Fruit fly (Drosophila melanogaster) whole organism, embryonic: ENCODE measurements around the gene Ir7g.

Experiments used
- Ada2b ChIP-seq: fragments of 200-800 bp; sonication (Bioruptor generic); IDR thresholded peaks from 2 replicates; pipeline ENCODE4 v1.3.6; 2022; ENCODE audit warnings: missing biosample characterization, missing genetic modification characterization
- B-H1 ChIP-seq: fragments of 200-800 bp; sonication (Bioruptor generic); IDR thresholded peaks from 3 replicates; pipeline ENCODE4 v1.3.6; 2022; ENCODE audit warnings: missing biosample characterization, missing genetic modification characterization
- CG10147 ChIP-seq: fragments of 200-800 bp; sonication (Bioruptor generic); optimal IDR thresholded peaks from 2 replicates; lab custom pipeline; 2019; ENCODE audit warnings: missing biosample characterization, mild to moderate bottlenecking, missing genetic modification characterization, moderate library complexity
- CG14667 ChIP-seq: fragments of 200-800 bp; sonication (Bioruptor generic); IDR thresholded peaks from 2 replicates; pipeline ENCODE4 v1.3.6; 2022; ENCODE audit warnings: missing biosample characterization, missing genetic modification characterization
- CG15601 ChIP-seq: fragments of 200-800 bp; sonication (Bioruptor generic); optimal IDR thresholded peaks from 3 replicates; lab custom pipeline; 2019; ENCODE audit warnings: missing biosample characterization, mild to moderate bottlenecking, missing genetic modification characterization, moderate library complexity
- CG1602 ChIP-seq: fragments of 200-800 bp; sonication (Bioruptor generic); optimal IDR thresholded peaks from 3 replicates; lab custom pipeline; 2016; ENCODE audit warnings: missing biosample characterization, missing genetic modification characterization
- CG17912 ChIP-seq: fragments of 200-800 bp; sonication (Bioruptor generic); optimal IDR thresholded peaks from 2 replicates; lab custom pipeline; 2018; ENCODE audit warnings: missing biosample characterization, mild to moderate bottlenecking, missing genetic modification characterization
- CG18262 ChIP-seq: fragments of 200-800 bp; optimal IDR thresholded peaks from 3 replicates; lab custom pipeline; 2019; ENCODE audit warnings: missing biosample characterization, mild to moderate bottlenecking, missing genetic modification characterization, moderate library complexity
- CG1832 ChIP-seq: fragments of 200-800 bp; sonication (Bioruptor generic); optimal IDR thresholded peaks from 2 replicates; lab custom pipeline; 2017; ENCODE audit warnings: missing biosample characterization, mild to moderate bottlenecking, missing genetic modification characterization, inconsistent platforms
- CG2712 ChIP-seq: fragments of 200-800 bp; optimal IDR thresholded peaks from 3 replicates; lab custom pipeline; 2019; ENCODE audit warnings: missing biosample characterization, mild to moderate bottlenecking, missing genetic modification characterization, moderate library complexity
- CG31365 ChIP-seq: fragments of 200-800 bp; sonication (Bioruptor generic); optimal IDR thresholded peaks from 2 replicates; lab custom pipeline; 2018; ENCODE audit warnings: missing biosample characterization, mild to moderate bottlenecking, missing genetic modification characterization
- CG34376 ChIP-seq: fragments of 200-800 bp; sonication (Bioruptor generic); optimal IDR thresholded peaks from 2 replicates; lab custom pipeline; 2018; ENCODE audit warnings: missing biosample characterization, mild to moderate bottlenecking, missing genetic modification characterization
- CG3847 ChIP-seq: fragments of 200-800 bp; sonication (Bioruptor generic); IDR thresholded peaks from 2 replicates; pipeline ENCODE4 v1.3.6; 2022; ENCODE audit warnings: missing biosample characterization, missing genetic modification characterization
- CG4360 ChIP-seq: fragments of 200-800 bp; sonication (Bioruptor generic); IDR thresholded peaks from 2 replicates; pipeline ENCODE4 v1.3.6; 2022; ENCODE audit warnings: missing biosample characterization, missing genetic modification characterization
- CG4404 ChIP-seq: fragments of 200-800 bp; sonication (Bioruptor generic); IDR thresholded peaks from 2 replicates; pipeline ENCODE4 v1.3.6; 2022; ENCODE audit warnings: missing biosample characterization, missing genetic modification characterization
- CG4424 ChIP-seq: fragments of 200-800 bp; sonication (Bioruptor generic); optimal IDR thresholded peaks from 3 replicates; lab custom pipeline; 2016; ENCODE audit warnings: missing biosample characterization, missing genetic modification characterization
- CG5953 ChIP-seq: fragments of 200-800 bp; sonication (Bioruptor generic); IDR thresholded peaks from 2 replicates; pipeline ENCODE4 v1.3.6; 2022; ENCODE audit warnings: missing biosample characterization, missing genetic modification characterization
- CG8944 ChIP-seq: fragments of 200-800 bp; sonication (Bioruptor generic); optimal IDR thresholded peaks from 3 replicates; lab custom pipeline; 2016; ENCODE audit warnings: missing biosample characterization, missing genetic modification characterization
- CG9609 ChIP-seq: fragments of 200-800 bp; sonication (Bioruptor generic); optimal IDR thresholded peaks from 3 replicates; lab custom pipeline; 2016; ENCODE audit warnings: missing biosample characterization, missing genetic modification characterization
- CG9932 ChIP-seq: fragments of 200-800 bp; sonication (Bioruptor generic); IDR thresholded peaks from 2 replicates; pipeline ENCODE4 v1.3.6; 2022; ENCODE audit warnings: missing biosample characterization, missing genetic modification characterization
- D ChIP-seq, 2 experiments: fragments of 200-800 bp in 1 of 2; fragments of >200 bp in 1 of 2; sonication (Bioruptor generic) in 1 of 2; optimal IDR thresholded peaks; 2 replicates in 1 of 2; 3 replicates in 1 of 2; lab custom pipeline; 2017; ENCODE audit warnings: mild to moderate bottlenecking in 1 of 2, missing biosample characterization in 1 of 2, missing genetic modification characterization in 1 of 2, missing genetic modification reagents in 1 of 2
- Dip3 ChIP-seq: fragments of 200-800 bp; sonication (Bioruptor generic); optimal IDR thresholded peaks from 3 replicates; lab custom pipeline; 2016; ENCODE audit warnings: missing biosample characterization, missing genetic modification characterization
- Fer1 ChIP-seq: fragments of 200-800 bp; sonication (Bioruptor generic); optimal IDR thresholded peaks from 2 replicates; lab custom pipeline; 2017; ENCODE audit warnings: missing biosample characterization, mild to moderate bottlenecking, missing genetic modification characterization
- HLH3B ChIP-seq: fragments of 200-800 bp; sonication (Bioruptor generic); IDR thresholded peaks from 2 replicates; pipeline ENCODE4 v1.3.6; 2022; ENCODE audit warnings: missing biosample characterization, missing genetic modification characterization
- Hr3 ChIP-seq: fragments of 200-800 bp; sonication (Bioruptor generic); optimal IDR thresholded peaks from 3 replicates; lab custom pipeline; 2016; ENCODE audit warnings: missing biosample characterization, missing genetic modification characterization
- Hr39 ChIP-seq: fragments of >200 bp; optimal IDR thresholded peaks from 2 replicates; lab custom pipeline; 2017
- Opbp ChIP-seq: fragments of 200-800 bp; sonication (Bioruptor generic); IDR thresholded peaks from 3 replicates; pipeline ENCODE4 v1.3.6; 2022; ENCODE audit warnings: missing biosample characterization, missing genetic modification characterization; ENCODE audit not compliant: partially characterized antibody
- Poxn ChIP-seq: fragments of 200-800 bp; sonication (Bioruptor generic); IDR thresholded peaks from 2 replicates; pipeline ENCODE4 v1.3.6; 2022; ENCODE audit warnings: missing biosample characterization, missing genetic modification characterization
- Ravus ChIP-seq: fragments of 200-800 bp; sonication (Bioruptor generic); IDR thresholded peaks from 2 replicates; pipeline ENCODE4 v1.3.6; 2022; ENCODE audit warnings: missing biosample characterization, missing genetic modification characterization
- Trl ChIP-seq, 3 experiments: fragments of >200 bp in 2 of 3; fragments of 200-800 bp in 1 of 3; sonication (Bioruptor generic) in 1 of 3; optimal IDR thresholded peaks; 2 replicates in 1 of 3; 3 replicates in 2 of 3; lab custom pipeline; 2016 to 2017; ENCODE audit warnings: missing biosample characterization in 1 of 3, missing genetic modification characterization in 1 of 3
- crp ChIP-seq, 2 experiments: fragments of 200-800 bp; sonication (Bioruptor generic); optimal IDR thresholded peaks; 2 replicates in 1 of 2; 3 replicates in 1 of 2; lab custom pipeline; 2017; ENCODE audit warnings: missing biosample characterization in 2 of 2, missing genetic modification characterization in 2 of 2, mild to moderate bottlenecking in 1 of 2, moderate library complexity in 1 of 2
- dati ChIP-seq: fragments of 200-800 bp; sonication (Bioruptor generic); IDR thresholded peaks from 2 replicates; pipeline ENCODE4 v1.3.6; 2022; ENCODE audit warnings: missing biosample characterization, missing genetic modification characterization
- ems ChIP-seq: fragments of 200-800 bp; sonication (Bioruptor generic); optimal IDR thresholded peaks from 3 replicates; lab custom pipeline; 2016; ENCODE audit warnings: missing biosample characterization, missing genetic modification characterization
- eve ChIP-seq, 2 experiments: fragments of >200 bp; optimal IDR thresholded peaks; 2 replicates each; lab custom pipeline; 2017; ENCODE audit warnings: missing biosample characterization in 2 of 2, missing genetic modification characterization in 2 of 2
- fd102C ChIP-seq: fragments of 200-800 bp; sonication (Bioruptor generic); optimal IDR thresholded peaks from 2 replicates; lab custom pipeline; 2018; ENCODE audit warnings: missing biosample characterization, mild to moderate bottlenecking, missing genetic modification characterization, moderate library complexity
- gt ChIP-seq: fragments of 200-800 bp; sonication (Bioruptor generic); IDR thresholded peaks from 2 replicates; pipeline ENCODE4 v1.3.6; 2022; ENCODE audit warnings: missing biosample characterization, missing genetic modification characterization
- ham ChIP-seq: fragments of 200-800 bp; sonication (Bioruptor generic); IDR thresholded peaks from 2 replicates; pipeline ENCODE4 v1.3.6; 2022; ENCODE audit warnings: missing biosample characterization, missing genetic modification characterization
- hb ChIP-seq: fragments of 200-800 bp; sonication (Bioruptor generic); IDR thresholded peaks from 3 replicates; pipeline ENCODE4 v1.3.6; 2022; ENCODE audit warnings: missing biosample characterization, missing genetic modification characterization; ENCODE audit not compliant: partially characterized antibody
- kah ChIP-seq: fragments of 200-800 bp; sonication (Bioruptor generic); optimal IDR thresholded peaks from 2 replicates; lab custom pipeline; 2018; ENCODE audit warnings: missing biosample characterization, mild to moderate bottlenecking, missing genetic modification characterization
- peb ChIP-seq: fragments of 200-800 bp; sonication (Bioruptor generic); IDR thresholded peaks from 2 replicates; pipeline ENCODE4 v1.3.6; 2022; ENCODE audit warnings: missing biosample characterization, missing genetic modification characterization
- psq ChIP-seq: fragments of 200-800 bp; sonication (Bioruptor generic); optimal IDR thresholded peaks from 2 replicates; lab custom pipeline; 2017; ENCODE audit warnings: missing biosample characterization, missing genetic modification characterization
- pzg ChIP-seq: fragments of 200-800 bp; sonication (Bioruptor generic); optimal IDR thresholded peaks from 3 replicates; lab custom pipeline; 2018; ENCODE audit warnings: missing biosample characterization, mild to moderate bottlenecking, missing genetic modification characterization, moderate library complexity
- rib ChIP-seq: fragments of 200-800 bp; sonication (Bioruptor generic); IDR thresholded peaks from 2 replicates; pipeline ENCODE4 v1.3.6; 2022; ENCODE audit warnings: missing biosample characterization, missing genetic modification characterization
- shn ChIP-seq: fragments of 200-800 bp; sonication (Bioruptor generic); optimal IDR thresholded peaks from 3 replicates; lab custom pipeline; 2016; ENCODE audit warnings: missing biosample characterization, missing genetic modification characterization
- so ChIP-seq: fragments of 200-800 bp; sonication (Bioruptor generic); IDR thresholded peaks from 3 replicates; pipeline ENCODE4 v1.3.6; 2022; ENCODE audit warnings: missing biosample characterization, missing genetic modification characterization
- sob ChIP-seq: fragments of 200-800 bp; sonication (Bioruptor generic); IDR thresholded peaks from 2 replicates; pipeline ENCODE4 v1.3.6; 2022; ENCODE audit warnings: missing biosample characterization, missing genetic modification characterization
- stc ChIP-seq: fragments of 200-800 bp; sonication (Bioruptor generic); IDR thresholded peaks from 2 replicates; pipeline ENCODE4 v1.3.6; 2022; ENCODE audit warnings: missing biosample characterization, missing genetic modification characterization
- twi ChIP-seq: fragments of 200-800 bp; optimal IDR thresholded peaks from 2 replicates; lab custom pipeline; 2019; ENCODE audit warnings: missing biosample characterization, mild to moderate bottlenecking, missing genetic modification characterization, moderate library complexity
- usp ChIP-seq: fragments of >200 bp; optimal IDR thresholded peaks from 2 replicates; lab custom pipeline; 2017; ENCODE audit warnings: missing biosample characterization, missing genetic modification characterization
- zen ChIP-seq: fragments of 200-800 bp; sonication (Bioruptor generic); optimal IDR thresholded peaks from 3 replicates; lab custom pipeline; 2018; ENCODE audit warnings: missing biosample characterization, mild to moderate bottlenecking, missing genetic modification characterization, moderate library complexity

The Ir7g gene

dm6 chrX:7891596-7892538 is 7.4 kb downstream of the Ir7g start, which contains the start of gene Nek2 (continued):
- no peak for TF ChIP-seq Opbp (GFP tag; lab: Robert Waterston, UW)
- no peak for TF ChIP-seq CG5953 (GFP tag; lab: Robert Waterston, UW)
- no peak for TF ChIP-seq ems (GFP tag; lab: Kevin White, UChicago)
- no peak for TF ChIP-seq peb (GFP tag; lab: Robert Waterston, UW)
- TF ChIP-seq rib (GFP tag; lab: Robert Waterston, UW), result no peak
- TF ChIP-seq dati (GFP tag; lab: Robert Waterston, UW), result no peak
- TF ChIP-seq CG4404 (GFP tag; lab: Robert Waterston, UW), result no peak
- no peak for TF ChIP-seq psq (GFP tag; lab: Kevin White, UChicago)
- TF ChIP-seq usp (GFP tag; lab: Kevin White, UChicago), result no peak
- no peak for TF ChIP-seq sob (GFP tag; lab: Robert Waterston, UW)
- no peak for TF ChIP-seq B-H1 (GFP tag; lab: Robert Waterston, UW)
- TF ChIP-seq CG1602 (GFP tag; lab: Kevin White, UChicago), result no peak
- no peak for TF ChIP-seq CG4424 (GFP tag; lab: Kevin White, UChicago)
- no peak for TF ChIP-seq CG9932 (GFP tag; lab: Robert Waterston, UW)
- no peak for TF ChIP-seq HLH3B (GFP tag; lab: Robert Waterston, UW)
- no peak for TF ChIP-seq ham
- peak; percentile 8 for TF ChIP-seq CG18262 (tag; lab: Kevin White, UChicago)
- TF ChIP-seq Ada2b, result no peak
- TF ChIP-seq CG31365 (tag; lab: Kevin White, UChicago), result no peak
- TF ChIP-seq CG34376, result no peak
- peak in 1 of 2 experiments; percentile 57 for TF ChIP-seq Trl (optimal IDR thresholded peaks at IDR 0.05; lab: Kevin White, UChicago)
- no peak for TF ChIP-seq Trl (GFP tag; optimal IDR thresholded peaks at IDR 0.05; lab: Kevin White, UChicago)
- no peak for TF ChIP-seq Dip3 (GFP tag; lab: Kevin White, UChicago)
- no peak for TF ChIP-seq CG9609
- no peak for TF ChIP-seq CG3847 (GFP tag; lab: Robert Waterston, UW)
- TF ChIP-seq crp (GFP tag; optimal IDR thresholded peaks at IDR 0.05; lab: Kevin White, UChicago), result no peak
- TF ChIP-seq Fer1, result no peak
- TF ChIP-seq CG14667, result no peak
- TF ChIP-seq hb (GFP tag; lab: Robert Waterston, UW), result no peak
- no peak for TF ChIP-seq eve (GFP tag; optimal IDR thresholded peaks at IDR 0.05; lab: Kevin White, UChicago)
- no peak for TF ChIP-seq Ravus (GFP tag; lab: Robert Waterston, UW)
- no peak for TF ChIP-seq so (GFP tag; lab: Robert Waterston, UW)
- peak; percentile 31 for TF ChIP-seq zen (tag; lab: Kevin White, UChicago)
- TF ChIP-seq pzg (GFP tag; lab: Kevin White, UChicago), result no peak
- TF ChIP-seq CG2712 (tag; lab: Kevin White, UChicago), result peak; percentile 9
- TF ChIP-seq CG8944 (GFP tag; lab: Kevin White, UChicago), result no peak
- peak; percentile 66 for TF ChIP-seq D (optimal IDR thresholded peaks at IDR 0.05; lab: Kevin White, UChicago)
- TF ChIP-seq D (GFP tag; optimal IDR thresholded peaks at IDR 0.05; lab: Kevin White, UChicago), result no peak
- TF ChIP-seq CG15601, result no peak
- TF ChIP-seq Poxn, result no peak
- no peak for TF ChIP-seq stc
- TF ChIP-seq CG17912 (GFP tag; lab: Kevin White, UChicago), result no peak
- peak; percentile 67 for TF ChIP-seq CG1832 (GFP tag; lab: Kevin White, UChicago)
- no peak for TF ChIP-seq Hr39 (lab: Kevin White, UChicago)
- no peak for TF ChIP-seq CG10147
- TF ChIP-seq CG4360 (GFP tag; lab: Robert Waterston, UW), result 0 out of 2 replicates have a peak, but pooled peaks have one; percentile 20
- TF ChIP-seq shn (GFP tag; lab: Kevin White, UChicago), result no peak
- TF ChIP-seq kah, result no peak
- peak; percentile 14 for TF ChIP-seq twi (tag; lab: Kevin White, UChicago)
- no peak for TF ChIP-seq fd102C (GFP tag; lab: Kevin White, UChicago)
- no peak for TF ChIP-seq Hr3
- TF ChIP-seq gt (GFP tag; lab: Robert Waterston, UW), result no peak
